Worm (Caenorhabditis elegans) whole organism, L4/young adult: ENCODE data around the gene his-70.

Experiments
- dao-5 ChIP-seq: sonication (generic microtip); optimal IDR thresholded peaks from 2 replicates; lab custom pipeline; 2016; ENCODE audit warnings: missing genotype, missing genetic modification characterization, moderate library complexity, missing compliant biosample characterization
- him-1 ChIP-seq: sonication (generic microtip); optimal IDR thresholded peaks from 2 replicates; lab custom pipeline; 2016; ENCODE audit warnings: missing genotype, missing genetic modification reagents, missing genetic modification characterization, missing compliant biosample characterization

DNA sequence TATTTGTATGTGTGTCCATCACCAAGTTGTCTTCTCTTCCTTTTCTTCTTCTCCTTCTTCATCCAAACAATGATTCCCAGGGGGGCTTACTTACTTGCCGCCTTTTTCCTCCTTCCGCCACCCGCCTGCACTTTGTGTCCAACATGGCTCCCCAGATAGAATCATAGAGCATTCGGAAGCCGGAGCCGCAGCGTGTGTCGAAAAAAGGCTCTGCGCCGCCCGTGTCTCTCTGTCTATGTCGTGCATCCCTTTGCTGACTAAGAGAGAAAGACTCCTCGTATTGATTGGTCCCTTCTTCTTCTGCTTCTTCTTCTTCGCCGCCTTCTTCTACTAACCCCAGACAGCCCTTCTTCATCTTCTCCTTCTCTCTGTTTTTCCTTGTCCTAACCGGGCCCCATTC lies 3.8 kb upstream of the his-70 start:
- TF ChIP-seq him-1 (tag; lab: Kevin White, UChicago) (peak; percentile 57), dao-5 (tag; lab: Kevin White, UChicago) (no peak)
